Worm (Caenorhabditis elegans): ENCODE data around the gene bir-1.

DNA sequence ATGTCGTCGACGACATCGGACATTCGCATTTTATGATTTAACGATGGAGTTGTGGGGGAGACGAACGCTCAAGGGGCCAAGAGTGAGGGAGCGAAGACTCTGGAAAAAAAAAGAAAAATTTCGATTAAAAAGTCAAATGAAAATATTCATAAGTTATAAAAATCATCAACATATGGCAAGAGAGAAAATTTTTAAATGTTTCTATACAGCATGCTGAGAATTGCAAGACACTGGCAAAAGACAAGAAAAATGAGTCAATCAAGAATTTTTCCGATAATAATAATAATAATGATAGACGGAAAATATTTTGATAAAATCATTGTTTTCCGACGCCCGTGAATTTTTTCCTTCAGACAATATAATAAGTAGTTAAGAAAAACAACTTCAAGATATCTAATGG lies 7.1 kb upstream of the bir-1 start, which contains the start of gene sipa-1:
- TF ChIP-seq fos-1 (tag; optimal IDR thresholded peaks at IDR 0.05) (no peak), aly-2 (tag; optimal IDR thresholded peaks at IDR 0.05) (no peak), ama-1 (optimal IDR thresholded peaks at IDR 0.05) (no peak), dpl-1 (GFP tag; optimal IDR thresholded peaks at IDR 0.05) (no peak), F10B5.3 (tag; optimal IDR thresholded peaks at IDR 0.05) (no peak), lin-13 (GFP tag; optimal IDR thresholded peaks at IDR 0.05) (no peak), pha-4 (GFP tag; IDR thresholded peaks at IDR 0.05) (no peak), pha-4 (tag; optimal IDR thresholded peaks at IDR 0.05) (no peak), unc-62 (GFP tag; optimal IDR thresholded peaks at IDR 0.05 in 1 of 2) (no peak), unc-62 (tag; optimal IDR thresholded peaks at IDR 0.05) (no peak), unc-39 (tag; optimal IDR thresholded peaks at IDR 0.05) (no peak), ztf-11 (tag; optimal IDR thresholded peaks at IDR 0.05) (no peak), ceh-82 (tag; optimal IDR thresholded peaks at IDR 0.05) (no peak)

Data from whole organism, L4 larva.